Worm (Caenorhabditis elegans) whole organism, mixed stage, embryonic: Measurements from ENCODE around the gene ada-2.

Source experiments
- bed-3 ChIP-seq: fragments of 200-800 bp; sonication (Bioruptor generic); optimal IDR thresholded peaks from 3 replicates; lab custom pipeline; 2018; ENCODE audit warnings: mild to moderate bottlenecking, missing genetic modification characterization, moderate library complexity, missing compliant biosample characterization
- elt-3 ChIP-seq: fragments of 150-350 bp; optimal IDR thresholded peaks from 2 replicates; lab custom pipeline; 2014; ENCODE audit warnings: missing biosample characterization, missing genetic modification characterization
- flh-1 ChIP-seq: fragments of 200-800 bp; sonication (Bioruptor generic); optimal IDR thresholded peaks from 2 replicates; lab custom pipeline; 2018; ENCODE audit warnings: mild to moderate bottlenecking, missing genetic modification characterization, moderate library complexity, missing compliant biosample characterization
- lin-13 ChIP-seq: fragments of 150-350 bp; optimal IDR thresholded peaks from 2 replicates; lab custom pipeline; 2014; ENCODE audit warnings: missing biosample characterization, missing genetic modification characterization
- lin-32 ChIP-seq: fragments of 200-800 bp; sonication (Bioruptor generic); optimal IDR thresholded peaks from 2 replicates; lab custom pipeline; 2018; ENCODE audit warnings: mild to moderate bottlenecking, missing genetic modification characterization, missing compliant biosample characterization
- lsy-2 ChIP-seq: fragments of 150-350 bp; optimal IDR thresholded peaks from 2 replicates; lab custom pipeline; 2014; ENCODE audit warnings: missing biosample characterization, missing genetic modification characterization
- nhr-12 ChIP-seq: fragments of 150-350 bp; optimal IDR thresholded peaks from 2 replicates; lab custom pipeline; 2014; ENCODE audit warnings: missing biosample characterization, missing genetic modification characterization
- nhr-237 ChIP-seq: fragments of 150-350 bp; optimal IDR thresholded peaks from 2 replicates; lab custom pipeline; 2014; ENCODE audit warnings: missing biosample characterization, missing genetic modification characterization
- pha-4 ChIP-seq: fragments of 150-350 bp; optimal IDR thresholded peaks from 2 replicates; lab custom pipeline; 2018; ENCODE audit warnings: missing biosample characterization, missing genetic modification reagents, missing genetic modification characterization
- sptf-1 ChIP-seq: sonication (generic microtip); optimal IDR thresholded peaks from 2 replicates; lab custom pipeline; 2017; ENCODE audit warnings: mild to moderate bottlenecking, missing genetic modification characterization, moderate library complexity, missing compliant biosample characterization
- unc-39 ChIP-seq: fragments of 150-350 bp; optimal IDR thresholded peaks from 2 replicates; lab custom pipeline; 2014; ENCODE audit warnings: missing biosample characterization, missing genetic modification characterization
- unc-62 ChIP-seq: fragments of 150-350 bp; optimal IDR thresholded peaks from 2 replicates; lab custom pipeline; 2014; ENCODE audit warnings: missing biosample characterization, missing genetic modification reagents, missing genetic modification characterization
- ztf-11 ChIP-seq: fragments of 150-350 bp; optimal IDR thresholded peaks from 2 replicates; lab custom pipeline; 2014; ENCODE audit warnings: missing biosample characterization, missing genetic modification characterization

DNA sequence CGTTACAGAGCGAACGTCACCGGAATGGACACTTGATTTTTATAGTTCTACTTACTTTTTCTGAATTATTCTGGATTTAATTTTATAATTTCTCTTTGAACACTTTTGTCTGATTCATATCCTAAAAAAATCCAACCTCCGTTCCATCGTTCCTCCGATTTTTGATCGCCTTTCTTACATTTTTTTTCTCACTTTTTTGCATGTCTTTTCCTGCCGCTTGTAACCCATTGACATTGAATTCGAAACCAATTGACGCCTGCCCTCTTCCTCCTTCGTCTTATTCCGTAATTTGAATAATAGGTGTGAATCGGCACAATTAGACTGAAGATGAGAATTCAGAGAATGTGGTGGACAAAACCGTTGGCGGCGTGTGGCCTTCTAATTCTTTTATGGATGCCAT is 6.5 kb upstream of the ada-2 start, which contains the start of gene skpo-3:
- TF ChIP-seq lin-13 (tag; lab: Kevin White, UChicago), result no peak
- TF ChIP-seq elt-3 (tag; lab: Kevin White, UChicago), result no peak
- TF ChIP-seq unc-62, result no peak
- no peak for TF ChIP-seq unc-39 (tag; lab: Kevin White, UChicago)
- no peak for TF ChIP-seq nhr-12 (tag; lab: Kevin White, UChicago)
- TF ChIP-seq pha-4 (tag; lab: Kevin White, UChicago), result no peak
- TF ChIP-seq bed-3 (GFP tag; lab: Kevin White, UChicago), result no peak
- TF ChIP-seq sptf-1 (tag; lab: Kevin White, UChicago), result no peak
- no peak for TF ChIP-seq nhr-237 (tag; lab: Kevin White, UChicago)
- no peak for TF ChIP-seq ztf-11 (tag; lab: Kevin White, UChicago)
- no peak for TF ChIP-seq lsy-2 (tag; lab: Kevin White, UChicago)
- no peak for TF ChIP-seq lin-32 (GFP tag; lab: Kevin White, UChicago)
- TF ChIP-seq flh-1 (GFP tag; lab: Kevin White, UChicago), result no peak
